Worm (Caenorhabditis elegans) whole organism, young adult: Measurements from ENCODE around the gene mdt-10.

Experiments used
- B0035.1 ChIP-seq: sonication (generic microtip); optimal IDR thresholded peaks from 2 replicates; lab custom pipeline; 2016; ENCODE audit warnings: missing genetic modification characterization, mild to moderate bottlenecking, missing compliant biosample characterization, missing genotype, missing genetic modification reagents
- F10E7.11 ChIP-seq: sonication (generic microtip); optimal IDR thresholded peaks from 2 replicates; lab custom pipeline; 2017; ENCODE audit warnings: mild to moderate bottlenecking, missing genetic modification characterization, moderate library complexity, missing compliant biosample characterization
- F23B12.7 ChIP-seq: sonication (generic microtip); optimal IDR thresholded peaks from 2 replicates; lab custom pipeline; 2017; ENCODE audit warnings: missing genetic modification characterization, mild to moderate bottlenecking, missing compliant biosample characterization, antibody characterized with exemption, moderate library complexity; ENCODE audit not compliant: insufficient read depth
- F49E8.2 ChIP-seq: sonication (generic microtip); optimal IDR thresholded peaks from 3 replicates; lab custom pipeline; 2017; ENCODE audit warnings: missing genetic modification characterization, mild to moderate bottlenecking, missing compliant biosample characterization, antibody characterized with exemption, moderate library complexity; ENCODE audit not compliant: insufficient read depth
- K11D2.4 ChIP-seq: fragments of 200-800 bp; sonication (Bioruptor generic); IDR thresholded peaks from 2 replicates; pipeline ENCODE4 v1.3.6; 2022; ENCODE audit warnings: missing genetic modification reagents, missing genetic modification characterization, missing compliant biosample characterization
- K12H6.12 ChIP-seq: fragments of 200-800 bp; sonication (Bioruptor generic); optimal IDR thresholded peaks from 2 replicates; lab custom pipeline; 2018; ENCODE audit warnings: mild to moderate bottlenecking, missing genetic modification characterization, missing compliant biosample characterization
- T26A5.8 ChIP-seq: sonication (generic microtip); optimal IDR thresholded peaks from 2 replicates; lab custom pipeline; 2016; ENCODE audit warnings: missing genetic modification characterization, missing compliant biosample characterization
- Y53F4B.3 ChIP-seq: fragments of 200-800 bp; sonication (Bioruptor generic); IDR thresholded peaks from 2 replicates; pipeline ENCODE4 v1.3.6; 2022; ENCODE audit warnings: missing genetic modification reagents, missing genetic modification characterization, missing compliant biosample characterization
- Y53G8AR.9 ChIP-seq: fragments of 200-800 bp; sonication (Bioruptor generic); conservative IDR thresholded peaks from 2 replicates; pipeline ENCODE4 v1.3.6; 2022; ENCODE audit warnings: missing genetic modification reagents, missing genetic modification characterization, missing compliant biosample characterization
- Y67H2A.10 ChIP-seq: fragments of 200-800 bp; sonication (Bioruptor generic); conservative IDR thresholded peaks from 2 replicates; pipeline ENCODE4 v1.3.6; 2022; ENCODE audit warnings: missing genetic modification reagents, missing genetic modification characterization, missing compliant biosample characterization
- ama-1 ChIP-seq, 3 experiments: fragments of 150-350 bp in 1 of 3; sonication (generic microtip) in 2 of 3; optimal IDR thresholded peaks; 2 replicates each; lab custom pipeline; 2014 to 2018; ENCODE audit warnings: missing biosample characterization in 2 of 3, missing genetic modification characterization in 2 of 3, missing genetic modification reagents in 2 of 3
- attf-5 ChIP-seq: fragments of 200-800 bp; sonication (Bioruptor generic); optimal IDR thresholded peaks from 2 replicates; lab custom pipeline; 2018; ENCODE audit warnings: mild to moderate bottlenecking, missing genetic modification characterization, missing compliant biosample characterization
- ceh-27 ChIP-seq: fragments of 200-800 bp; sonication (Bioruptor generic); optimal IDR thresholded peaks from 2 replicates; lab custom pipeline; 2018; ENCODE audit warnings: mild to moderate bottlenecking, missing genetic modification characterization, moderate library complexity, missing compliant biosample characterization
- dox-1 ChIP-seq: fragments of 200-800 bp; sonication (Bioruptor generic); IDR thresholded peaks from 2 replicates; pipeline ENCODE4 v1.3.6; 2022; ENCODE audit warnings: missing genetic modification reagents, missing genetic modification characterization, missing compliant biosample characterization
- ets-4 ChIP-seq: fragments of 200-800 bp; sonication (Bioruptor generic); optimal IDR thresholded peaks from 2 replicates; lab custom pipeline; 2018; ENCODE audit warnings: mild to moderate bottlenecking, missing genetic modification characterization, missing compliant biosample characterization
- fkh-3 ChIP-seq: sonication (generic microtip); optimal IDR thresholded peaks from 2 replicates; lab custom pipeline; 2016; ENCODE audit warnings: mild to moderate bottlenecking, missing genetic modification characterization, missing compliant biosample characterization
- gei-17 ChIP-seq: fragments of 200-800 bp; sonication (Bioruptor generic); optimal IDR thresholded peaks from 2 replicates; lab custom pipeline; 2018; ENCODE audit warnings: mild to moderate bottlenecking, missing genetic modification characterization, missing compliant biosample characterization
- him-1 ChIP-seq: sonication (generic microtip); optimal IDR thresholded peaks from 2 replicates; lab custom pipeline; 2016; ENCODE audit warnings: missing genotype, missing genetic modification reagents, missing genetic modification characterization, missing compliant biosample characterization
- hlh-26 ChIP-seq: fragments of 200-800 bp; sonication (Bioruptor generic); conservative IDR thresholded peaks from 2 replicates; pipeline ENCODE4 v1.3.6; 2022; ENCODE audit warnings: missing genetic modification reagents, missing genetic modification characterization, missing compliant biosample characterization
- hmg-1.2 ChIP-seq: fragments of 200-800 bp; sonication (Bioruptor generic); IDR thresholded peaks from 2 replicates; pipeline ENCODE4 v1.3.6; 2022; ENCODE audit warnings: missing genetic modification reagents, missing genetic modification characterization, missing compliant biosample characterization
- lir-1 ChIP-seq: fragments of 200-800 bp; sonication (Bioruptor generic); conservative IDR thresholded peaks from 2 replicates; pipeline ENCODE4 v1.3.6; 2022; ENCODE audit warnings: missing genetic modification reagents, missing genetic modification characterization, missing compliant biosample characterization
- lsy-27 ChIP-seq: sonication (generic microtip); optimal IDR thresholded peaks from 2 replicates; lab custom pipeline; 2017; ENCODE audit warnings: missing genetic modification characterization, mild to moderate bottlenecking, missing compliant biosample characterization, antibody characterized with exemption, missing genotype, borderline replicate concordance; ENCODE audit not compliant: insufficient read depth
- madf-8 ChIP-seq: fragments of 200-800 bp; sonication (Bioruptor generic); conservative IDR thresholded peaks from 2 replicates; pipeline ENCODE4 v1.3.6; 2022; ENCODE audit warnings: missing genetic modification reagents, missing genetic modification characterization, missing compliant biosample characterization
- mxl-1 ChIP-seq: sonication (generic microtip); optimal IDR thresholded peaks from 2 replicates; lab custom pipeline; 2016; ENCODE audit warnings: missing genetic modification characterization, missing compliant biosample characterization
- nfya-1 ChIP-seq: sonication (generic microtip); optimal IDR thresholded peaks from 2 replicates; lab custom pipeline; 2017; ENCODE audit warnings: antibody characterized with exemption, missing compliant biosample characterization, missing genetic modification characterization, borderline replicate concordance; ENCODE audit not compliant: insufficient read depth
- nfyb-1 ChIP-seq: fragments of 200-800 bp; sonication (Bioruptor generic); IDR thresholded peaks from 2 replicates; pipeline ENCODE4 v1.3.6; 2022; ENCODE audit warnings: missing genetic modification reagents, missing genetic modification characterization, missing compliant biosample characterization
- pbrm-1 ChIP-seq: fragments of 200-800 bp; sonication (Bioruptor generic); IDR thresholded peaks from 2 replicates; pipeline ENCODE4 v1.3.6; 2022; ENCODE audit warnings: missing genetic modification reagents, missing genetic modification characterization, missing compliant biosample characterization
- somi-1 ChIP-seq: fragments of 200-800 bp; sonication (Bioruptor generic); optimal IDR thresholded peaks from 2 replicates; lab custom pipeline; 2018; ENCODE audit warnings: mild to moderate bottlenecking, missing genetic modification characterization, missing compliant biosample characterization
- unc-62 ChIP-seq: fragments of 150-350 bp; optimal IDR thresholded peaks from 2 replicates; lab custom pipeline; 2014; ENCODE audit warnings: missing biosample characterization, missing genetic modification reagents, missing genetic modification characterization
- xnd-1 ChIP-seq: sonication (generic microtip); optimal IDR thresholded peaks from 2 replicates; lab custom pipeline; 2016; ENCODE audit warnings: missing genotype, missing genetic modification reagents, missing genetic modification characterization, missing compliant biosample characterization
- zim-3 ChIP-seq: sonication (generic microtip); optimal IDR thresholded peaks from 2 replicates; lab custom pipeline; 2017; ENCODE audit warnings: mild to moderate bottlenecking, missing genetic modification characterization, moderate library complexity, missing compliant biosample characterization
- ztf-18 ChIP-seq: sonication (generic microtip); optimal IDR thresholded peaks from 2 replicates; lab custom pipeline; 2016; ENCODE audit warnings: missing genotype, mild to moderate bottlenecking, missing genetic modification characterization, missing compliant biosample characterization

Gene mdt-10

DNA sequence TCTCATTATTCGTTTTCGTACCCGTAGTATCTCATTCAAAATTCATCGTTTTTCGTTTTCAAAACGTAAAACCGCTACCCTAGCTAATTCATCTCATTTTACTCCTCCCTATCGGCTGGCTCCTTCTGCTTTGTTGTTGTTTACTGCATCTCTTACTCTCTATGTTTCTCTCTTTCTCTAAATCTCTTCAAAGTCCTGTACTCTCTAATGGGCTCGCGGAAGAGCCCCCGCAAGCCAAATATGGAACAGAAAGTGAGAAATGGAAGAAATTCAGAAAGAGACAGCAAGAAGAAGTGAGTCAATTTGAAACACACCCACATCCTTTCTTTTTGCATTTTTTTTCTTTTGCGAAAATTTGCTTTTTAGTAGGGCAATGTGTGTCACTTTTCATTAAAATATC lies 16.2 kb downstream of the mdt-10 start:
- TF ChIP-seq mxl-1 (tag; lab: Kevin White, UChicago) (no peak), hmg-1.2 (peak; percentile 76)

DNA sequence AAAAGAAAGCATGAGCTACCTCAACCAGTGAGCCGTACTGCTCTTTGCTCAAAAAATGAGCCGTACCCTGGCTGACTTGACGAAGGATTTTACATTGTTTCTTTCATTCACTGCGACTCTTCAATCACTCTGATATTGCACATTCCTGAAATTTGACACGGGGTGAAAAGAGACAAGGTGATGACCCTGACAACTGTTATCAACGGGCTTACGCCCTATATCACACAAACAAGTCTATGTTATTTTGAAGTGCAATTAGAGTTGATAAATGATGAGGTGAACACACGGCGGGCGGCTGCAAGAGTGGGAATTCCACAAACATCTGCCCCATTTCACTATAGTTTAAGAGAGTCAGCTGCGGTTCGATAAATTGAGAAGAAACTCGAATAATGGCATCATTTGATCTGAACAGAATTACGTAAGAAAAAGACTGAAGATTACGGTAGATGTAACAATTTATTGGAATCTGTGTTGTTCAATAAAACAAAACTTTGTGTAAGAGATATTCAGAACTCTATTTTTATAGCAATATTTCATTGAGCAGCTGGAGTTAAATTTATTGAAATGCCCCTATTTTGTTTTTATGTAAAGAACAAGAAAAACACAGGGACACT lies 18.1 kb downstream of the mdt-10 start:
- TF ChIP-seq attf-5 (GFP tag; lab: Kevin White, UChicago) (no peak), Y53F4B.3 (GFP tag; lab: Robert Waterston, UW) (no peak), somi-1 (GFP tag; lab: Kevin White, UChicago) (peak; percentile 40), K12H6.12 (tag; lab: Kevin White, UChicago) (peak; percentile 61), fkh-3 (tag; lab: Kevin White, UChicago) (no peak), B0035.1 (tag; lab: Kevin White, UChicago) (no peak), him-1 (tag; lab: Kevin White, UChicago) (no peak), T26A5.8 (tag; lab: Kevin White, UChicago) (no peak), xnd-1 (tag; lab: Kevin White, UChicago) (no peak), zim-3 (tag; lab: Kevin White, UChicago) (no peak), ama-1 (optimal IDR thresholded peaks at IDR 0.05; lab: Kevin White, UChicago) (no peak), ama-1 (GFP tag; optimal IDR thresholded peaks at IDR 0.05; lab: Kevin White, UChicago) (no peak), dox-1 (GFP tag; lab: Robert Waterston, UW) (no peak), K11D2.4 (no peak), ceh-27 (GFP tag; lab: Kevin White, UChicago) (no peak), ztf-18 (tag; lab: Kevin White, UChicago) (no peak), F23B12.7 (tag; lab: Kevin White, UChicago) (no peak), nfyb-1 (GFP tag; lab: Robert Waterston, UW) (0 out of 2 replicates have a peak, but pooled peaks have one; percentile 7), nfya-1 (tag; lab: Kevin White, UChicago) (no peak)

DNA sequence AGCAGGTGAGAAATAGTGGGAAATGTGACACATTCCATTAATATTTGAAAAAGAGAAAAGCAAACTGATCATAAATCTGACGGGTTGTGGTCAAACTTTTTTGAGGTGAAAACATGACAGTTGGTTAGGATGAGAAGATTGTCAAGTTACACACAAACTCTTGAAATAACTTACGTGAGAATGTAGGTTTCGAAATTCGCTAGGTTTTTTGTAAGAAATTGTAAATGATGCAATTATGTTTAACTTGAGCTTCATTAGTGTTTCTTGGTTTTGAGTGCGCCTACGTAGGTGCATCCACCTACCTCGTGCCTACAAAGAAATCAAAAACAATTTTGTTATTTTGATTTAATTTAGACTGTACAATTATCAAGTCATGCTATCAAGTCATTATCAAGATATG lies 19.5 kb downstream of the mdt-10 start, which contains the start of gene cex-2:
Gene cex-2 (minus strand): TSS at position 101 of the 400 bp plus-strand sequence.
- TF ChIP-seq F49E8.2 (tag; lab: Kevin White, UChicago) (no peak), ets-4 (GFP tag; lab: Kevin White, UChicago) (no peak)

DNA sequence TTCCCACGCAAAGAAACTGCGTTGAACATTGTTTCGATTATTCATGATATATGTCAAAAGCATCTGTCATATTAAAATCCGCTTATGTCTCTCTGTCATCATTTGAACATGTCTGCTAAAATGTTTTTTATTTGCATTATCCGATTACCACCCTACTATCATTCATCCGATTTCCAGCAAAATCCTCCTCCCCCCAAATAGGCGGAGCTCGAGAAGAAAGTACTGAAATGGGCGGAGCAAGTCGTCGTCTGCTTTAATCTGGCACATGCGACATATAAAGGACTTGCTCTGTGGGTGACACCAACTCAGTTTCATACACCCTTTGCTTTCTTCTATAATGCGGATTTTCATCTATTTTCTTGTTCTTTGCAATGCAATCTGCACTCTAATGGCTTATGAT lies 22.8 kb downstream of the mdt-10 start, which contains the start of gene T09A5.14:
Gene T09A5.14 (plus strand): TSS at position 301 of the 400 bp plus-strand sequence.
- no peak for TF ChIP-seq unc-62 (GFP tag; lab: Kevin White, UChicago)
- TF ChIP-seq pbrm-1 (GFP tag; lab: Robert Waterston, UW) = no peak
- no peak for TF ChIP-seq dox-1 (GFP tag; lab: Robert Waterston, UW)
- TF ChIP-seq Y53G8AR.9 = no peak
- no peak for TF ChIP-seq hlh-26 (GFP tag; lab: Robert Waterston, UW)
- no peak for TF ChIP-seq lir-1
- no peak for TF ChIP-seq xnd-1 (tag; lab: Kevin White, UChicago)
- TF ChIP-seq F10E7.11 = no peak
- no peak for TF ChIP-seq him-1 (tag; lab: Kevin White, UChicago)
- TF ChIP-seq madf-8 (GFP tag; lab: Robert Waterston, UW) = no peak
- no peak for TF ChIP-seq lsy-27 (tag; lab: Kevin White, UChicago)
- TF ChIP-seq Y67H2A.10 (GFP tag; lab: Robert Waterston, UW) = no peak
- TF ChIP-seq gei-17 (GFP tag; lab: Kevin White, UChicago) = no peak
